Worm (Caenorhabditis elegans) whole organism, L1 larva: ENCODE measurements around the gene C12D12.1.

Source experiments
- Y116A8C.19 ChIP-seq: sonication (generic microtip); optimal IDR thresholded peaks from 2 replicates; lab custom pipeline; 2016; ENCODE audit warnings: missing compliant biosample characterization, missing genetic modification characterization, borderline replicate concordance
- aly-2 ChIP-seq: fragments of 150-350 bp; optimal IDR thresholded peaks from 2 replicates; lab custom pipeline; 2014; ENCODE audit warnings: missing biosample characterization, missing genetic modification characterization
- ama-1 ChIP-seq: fragments of 150-350 bp; optimal IDR thresholded peaks from 2 replicates; lab custom pipeline; 2014
- ceh-8 ChIP-seq: fragments of 200-800 bp; sonication (Bioruptor generic); optimal IDR thresholded peaks from 2 replicates; lab custom pipeline; 2018; ENCODE audit warnings: mild to moderate bottlenecking, missing genetic modification characterization, moderate library complexity, missing compliant biosample characterization
- mdl-1 ChIP-seq, 2 experiments: fragments of 150-350 bp; optimal IDR thresholded peaks; 2 replicates each; lab custom pipeline; 2014 to 2017; ENCODE audit warnings: missing biosample characterization in 2 of 2, missing genetic modification characterization in 2 of 2, inconsistent platforms in 1 of 2
- mep-1 ChIP-seq: fragments of 150-350 bp; optimal IDR thresholded peaks from 2 replicates; lab custom pipeline; 2014; ENCODE audit warnings: missing biosample characterization, missing genetic modification characterization
- nhr-11 ChIP-seq: fragments of 150-350 bp; optimal IDR thresholded peaks from 2 replicates; lab custom pipeline; 2014; ENCODE audit warnings: missing biosample characterization, missing genetic modification characterization
- unc-130 ChIP-seq: fragments of 150-350 bp; optimal IDR thresholded peaks from 2 replicates; lab custom pipeline; 2017; ENCODE audit warnings: missing biosample characterization, missing genetic modification characterization, inconsistent platforms

DNA sequence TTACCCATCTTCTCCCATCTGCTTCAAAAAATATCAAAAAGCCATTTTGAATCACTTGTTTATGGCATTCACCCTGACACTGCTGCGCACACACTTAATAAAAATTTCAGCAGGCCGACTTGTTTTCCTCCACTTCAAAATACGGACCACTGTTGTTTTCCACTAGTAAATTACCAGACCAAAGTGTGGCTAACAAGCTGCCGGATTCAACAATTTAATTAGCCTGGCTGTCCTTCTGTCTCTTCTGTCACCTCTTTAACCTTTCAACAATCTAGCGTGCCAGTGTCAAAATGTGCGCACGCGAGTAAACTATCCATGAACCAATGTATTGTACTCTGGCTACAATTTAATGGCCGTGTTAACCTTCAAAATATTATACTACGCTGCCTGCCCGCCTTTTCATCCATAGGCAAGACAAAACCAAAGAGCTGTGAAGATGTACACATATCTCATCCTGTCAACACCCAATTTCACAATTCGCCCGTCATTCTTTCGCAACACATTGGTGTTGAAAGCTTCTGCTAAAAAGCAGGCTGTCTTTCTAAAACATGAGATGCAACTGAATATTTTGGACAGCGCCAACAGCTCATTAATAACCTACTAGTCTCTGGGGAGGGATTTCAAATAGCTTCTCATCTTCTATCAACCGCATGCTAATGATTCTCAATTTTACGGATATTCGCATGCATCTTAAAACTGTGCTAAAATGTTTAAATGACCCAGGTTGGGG lies 34.6 kb upstream of the C12D12.1 start:
- TF ChIP-seq mep-1 (tag; lab: Kevin White, UChicago) (no peak), ama-1 (lab: Kevin White, UChicago) (no peak), Y116A8C.19 (tag; lab: Kevin White, UChicago) (no peak), ceh-8 (GFP tag; lab: Kevin White, UChicago) (no peak), nhr-11 (no peak), mdl-1 (tag; optimal IDR thresholded peaks at IDR 0.05; lab: Kevin White, UChicago) (no peak), aly-2 (tag; lab: Kevin White, UChicago) (no peak), unc-130 (tag; lab: Kevin White, UChicago) (no peak)
